Fruit fly (Drosophila melanogaster): Measurements from ENCODE around the gene CG10761.

The CG10761 gene

dm6 chrX:8206561-8206960, 44.0 kb upstream of the CG10761 start:
- no peak for TF ChIP-seq CG9948 (tag; optimal IDR thresholded peaks at IDR 0.05)
- no peak for TF ChIP-seq CG32121 (GFP tag; IDR thresholded peaks at IDR 0.05)
- no peak for TF ChIP-seq CG13204 (GFP tag; optimal IDR thresholded peaks at IDR 0.05)
- TF ChIP-seq Pif1B (GFP tag; optimal IDR thresholded peaks at IDR 0.05) = no peak
- TF ChIP-seq CG8159 (tag; optimal IDR thresholded peaks at IDR 0.05) = no peak
- TF ChIP-seq Snoo (tag; optimal IDR thresholded peaks at IDR 0.05) = no peak
- TF ChIP-seq fd96Ca (GFP tag; IDR thresholded peaks at IDR 0.05) = no peak
- no peak for TF ChIP-seq EcR (GFP tag; optimal IDR thresholded peaks at IDR 0.05)
- TF ChIP-seq D1 (tag; optimal IDR thresholded peaks at IDR 0.05) = no peak

dm6 chrX:8205625-8206252, 43.1 kb upstream of the CG10761 start:
- TF ChIP-seq CG10348 (GFP tag; IDR thresholded peaks at IDR 0.05) = no peak
- peak; percentile 27; the same call in 1 of the 2 replicates for TF ChIP-seq CG12605 (GFP tag; IDR thresholded peaks at IDR 0.05)
- TF ChIP-seq CG4496 (GFP tag; IDR thresholded peaks at IDR 0.05) = peak; percentile 34; the same call in 1 of the 3 replicates
- peak; percentile 12 for TF ChIP-seq CG15710 (tag; optimal IDR thresholded peaks at IDR 0.05)
- peak; percentile 27; the same call in 1 of the 2 replicates for TF ChIP-seq Ets98B (GFP tag; IDR thresholded peaks at IDR 0.05)
- TF ChIP-seq Snoo (tag; optimal IDR thresholded peaks at IDR 0.05) = no peak

dm6 chrX:8202724-8203362, 40.3 kb upstream of the CG10761 start:
- TF ChIP-seq CG4496 (GFP tag; IDR thresholded peaks at IDR 0.05) (peak; percentile 46; the same call in 2 of the 3 replicates), CG12605 (GFP tag; IDR thresholded peaks at IDR 0.05) (no peak), fd96Ca (GFP tag; IDR thresholded peaks at IDR 0.05) (no peak; the same call in 2 of the 3 replicates), CG8301 (tag; optimal IDR thresholded peaks at IDR 0.05) (peak; percentile 20), rn (GFP tag; IDR thresholded peaks at IDR 0.05) (no peak), CG14655 (GFP tag; optimal IDR thresholded peaks at IDR 0.05) (peak; percentile 47), Snoo (tag; optimal IDR thresholded peaks at IDR 0.05) (no peak), Ets98B (GFP tag; IDR thresholded peaks at IDR 0.05) (peak; percentile 28; the same call in 1 of the 2 replicates), CG34367 (tag; optimal IDR thresholded peaks at IDR 0.05) (no peak), CG15710 (tag; optimal IDR thresholded peaks at IDR 0.05) (peak; percentile 25), CG32121 (GFP tag; IDR thresholded peaks at IDR 0.05) (no peak), CG17806 (tag; optimal IDR thresholded peaks at IDR 0.05) (peak; percentile 29), EcR (GFP tag; optimal IDR thresholded peaks at IDR 0.05) (peak; percentile 73), CG13204 (GFP tag; optimal IDR thresholded peaks at IDR 0.05) (no peak), CG8159 (tag; optimal IDR thresholded peaks at IDR 0.05) (peak; percentile 37), CG9948 (tag; optimal IDR thresholded peaks at IDR 0.05) (peak; percentile 19), CG10348 (GFP tag; IDR thresholded peaks at IDR 0.05) (no peak), Pif1A (GFP tag; optimal IDR thresholded peaks at IDR 0.05) (peak; percentile 23), Pif1B (GFP tag; optimal IDR thresholded peaks at IDR 0.05) (no peak), gl (tag; optimal IDR thresholded peaks at IDR 0.05) (no peak), D1 (tag; optimal IDR thresholded peaks at IDR 0.05) (no peak)

- TF ChIP-seq fd96Ca (GFP tag; IDR thresholded peaks at IDR 0.05) (0 out of 3 replicates have a peak, but pooled peaks have one; percentile 11), Ets98B (GFP tag; IDR thresholded peaks at IDR 0.05) (no peak)
Observed at dm6 chrX:8198935-8199580, 36.5 kb upstream of the CG10761 start.

- peak; percentile 70 for TF ChIP-seq Pif1A (GFP tag; optimal IDR thresholded peaks at IDR 0.05)
- TF ChIP-seq CG4496 (GFP tag; IDR thresholded peaks at IDR 0.05) = peak; percentile 89
- TF ChIP-seq CG17806 (tag; optimal IDR thresholded peaks at IDR 0.05) = peak; percentile 69
- peak; percentile 83 for TF ChIP-seq CG12605 (GFP tag; IDR thresholded peaks at IDR 0.05)
- TF ChIP-seq CG32121 (GFP tag; IDR thresholded peaks at IDR 0.05) = peak; percentile 58
- TF ChIP-seq CG8301 (tag; optimal IDR thresholded peaks at IDR 0.05) = peak; percentile 68
- TF ChIP-seq Snoo (tag; optimal IDR thresholded peaks at IDR 0.05) = peak; percentile 63
- no peak for TF ChIP-seq D1 (tag; optimal IDR thresholded peaks at IDR 0.05)
- TF ChIP-seq EcR (GFP tag; optimal IDR thresholded peaks at IDR 0.05) = peak; percentile 69
- peak; percentile 19 for TF ChIP-seq gl (tag; optimal IDR thresholded peaks at IDR 0.05)
- peak; percentile 55 for TF ChIP-seq CG15710 (tag; optimal IDR thresholded peaks at IDR 0.05)
- peak; percentile 75 for TF ChIP-seq Pif1B (GFP tag; optimal IDR thresholded peaks at IDR 0.05)
- TF ChIP-seq fd96Ca (GFP tag; IDR thresholded peaks at IDR 0.05) = peak; percentile 82
- TF ChIP-seq rn (GFP tag; IDR thresholded peaks at IDR 0.05) = peak; percentile 55
- 0 out of 2 replicates have a peak, but pooled peaks have one; percentile 31 for TF ChIP-seq CG10348 (GFP tag; IDR thresholded peaks at IDR 0.05)
- TF ChIP-seq CG34367 (tag; optimal IDR thresholded peaks at IDR 0.05) = peak; percentile 67
- peak; percentile 79 for TF ChIP-seq Ets98B (GFP tag; IDR thresholded peaks at IDR 0.05)
- peak; percentile 81 for TF ChIP-seq CG13204 (GFP tag; optimal IDR thresholded peaks at IDR 0.05)
- peak; percentile 55 for TF ChIP-seq CG8159 (tag; optimal IDR thresholded peaks at IDR 0.05)
- peak; percentile 66 for TF ChIP-seq CG9948 (tag; optimal IDR thresholded peaks at IDR 0.05)
- TF ChIP-seq CG14655 (GFP tag; optimal IDR thresholded peaks at IDR 0.05) = peak; percentile 80
Observed at dm6 chrX:8196598-8197228, 34.1 kb upstream of the CG10761 start.
